Worm (Caenorhabditis elegans) whole organism, early embryonic: ENCODE measurements around the gene slo-2.

Source experiments
- F13C5.2 ChIP-seq: sonication (generic microtip); optimal IDR thresholded peaks from 2 replicates; lab custom pipeline; 2017; ENCODE audit warnings: mild to moderate bottlenecking, missing genetic modification characterization, inconsistent platforms, missing compliant biosample characterization
- aly-1 ChIP-seq: sonication (generic microtip); optimal IDR thresholded peaks from 2 replicates; lab custom pipeline; 2016; ENCODE audit warnings: missing genetic modification characterization, missing compliant biosample characterization
- ama-1 ChIP-seq: fragments of 150-350 bp; optimal IDR thresholded peaks from 2 replicates; lab custom pipeline; 2014
- ets-7 ChIP-seq: sonication (generic microtip); optimal IDR thresholded peaks from 2 replicates; lab custom pipeline; 2016; ENCODE audit warnings: missing genotype, missing genetic modification characterization, missing compliant biosample characterization
- flt-1 ChIP-seq: fragments of 200-800 bp; sonication (Bioruptor generic); IDR thresholded peaks from 2 replicates; pipeline ENCODE4 v1.3.6; 2022; ENCODE audit warnings: missing genetic modification characterization, missing compliant biosample characterization
- hmbx-1 ChIP-seq: sonication (generic microtip); optimal IDR thresholded peaks from 2 replicates; lab custom pipeline; 2016; ENCODE audit warnings: mild to moderate bottlenecking, missing genetic modification characterization, missing compliant biosample characterization
- hmg-4 ChIP-seq: fragments of 200-800 bp; sonication (Bioruptor generic); optimal IDR thresholded peaks from 2 replicates; lab custom pipeline; 2018; ENCODE audit warnings: mild to moderate bottlenecking, missing genetic modification characterization, missing compliant biosample characterization
- hnd-1 ChIP-seq: sonication (generic microtip); optimal IDR thresholded peaks from 2 replicates; lab custom pipeline; 2016; ENCODE audit warnings: missing genetic modification characterization, missing compliant biosample characterization
- pes-1 ChIP-seq: fragments of 200-800 bp; sonication (Bioruptor generic); IDR thresholded peaks from 2 replicates; pipeline ENCODE4 v1.3.6; 2022; ENCODE audit warnings: missing genetic modification reagents, missing genetic modification characterization, missing compliant biosample characterization
- sea-1 ChIP-seq: fragments of 200-800 bp; sonication (Bioruptor generic); conservative IDR thresholded peaks from 2 replicates; pipeline ENCODE4 v1.3.6; 2022; ENCODE audit warnings: missing genetic modification characterization, missing compliant biosample characterization
- tbx-11 ChIP-seq: fragments of 200-800 bp; sonication (Bioruptor generic); IDR thresholded peaks from 2 replicates; pipeline ENCODE4 v1.3.6; 2022; ENCODE audit warnings: missing genetic modification characterization, missing compliant biosample characterization
- tbx-37 ChIP-seq: fragments of 200-800 bp; sonication (Bioruptor generic); conservative IDR thresholded peaks from 2 replicates; pipeline ENCODE4 v1.3.6; 2022; ENCODE audit warnings: missing genetic modification reagents, missing genetic modification characterization, missing compliant biosample characterization

DNA sequence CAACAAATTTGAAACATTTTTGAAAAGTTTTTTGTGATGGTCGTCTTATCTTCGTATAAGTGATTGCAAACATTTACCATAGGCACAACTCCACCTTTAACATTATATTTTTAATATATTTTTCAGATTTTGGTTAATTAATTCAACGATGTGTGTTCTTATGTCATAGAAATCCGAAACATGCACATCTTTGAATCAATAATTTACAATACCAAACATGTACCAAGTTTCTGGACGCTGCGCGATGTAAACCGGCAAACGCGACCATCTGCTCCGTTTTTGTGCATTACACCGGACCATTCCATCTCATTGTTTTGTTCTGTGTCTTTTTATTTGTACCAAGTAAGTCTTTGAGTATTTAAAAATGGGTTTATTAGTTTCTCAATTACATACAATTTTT, 48.2 kb downstream of the slo-2 start, which contains the start of gene pgp-4:
- TF ChIP-seq hnd-1 (tag; lab: Kevin White, UChicago) (no peak), ama-1 (no peak), tbx-37 (GFP tag; lab: Robert Waterston, UW) (no peak), hmg-4 (no peak), ets-7 (tag; lab: Kevin White, UChicago) (no peak), F13C5.2 (no peak), tbx-11 (no peak), aly-1 (tag; lab: Kevin White, UChicago) (no peak), pes-1 (GFP tag; lab: Robert Waterston, UW) (no peak), hmbx-1 (tag; lab: Kevin White, UChicago) (no peak), flt-1 (no peak), sea-1 (GFP tag; lab: Robert Waterston, UW) (no peak)
